Fruit fly (Drosophila melanogaster): ENCODE results near the gene Gr98c.

Gr98c gene

dm6 chr3R:27582634-27583181, 38.5 kb downstream of the Gr98c start, which contains the start of gene pins:
pins (plus strand) TSS chr3R:27582840.
- TF ChIP-seq sv (GFP tag; optimal IDR thresholded peaks at IDR 0.05) (no peak), lola (GFP tag; optimal IDR thresholded peaks at IDR 0.05) (no peak), ey (GFP tag; optimal IDR thresholded peaks at IDR 0.05) (no peak), Hr83 (GFP tag; optimal IDR thresholded peaks at IDR 0.05; ENCODE audit: poor library complexity, severe bottlenecking) (no peak), Jra (GFP tag; optimal IDR thresholded peaks at IDR 0.05) (no peak), sage (GFP tag; optimal IDR thresholded peaks at IDR 0.05) (no peak), Dfd (GFP tag; optimal IDR thresholded peaks at IDR 0.05) (no peak), dmrt93B (GFP tag; optimal IDR thresholded peaks at IDR 0.05) (no peak)

- no peak for TF ChIP-seq dsf (GFP tag; optimal IDR thresholded peaks at IDR 0.05; ENCODE audit: borderline replicate concordance)
- no peak for TF ChIP-seq Jra (GFP tag; optimal IDR thresholded peaks at IDR 0.05)
- no peak for TF ChIP-seq Hr83 (GFP tag; optimal IDR thresholded peaks at IDR 0.05; ENCODE audit: poor library complexity, severe bottlenecking)
- TF ChIP-seq CG32264 (GFP tag; optimal IDR thresholded peaks at IDR 0.05) = no peak
- peak; percentile 35 for TF ChIP-seq sage (GFP tag; optimal IDR thresholded peaks at IDR 0.05)
- peak; percentile 52 for TF ChIP-seq ey (GFP tag; optimal IDR thresholded peaks at IDR 0.05)
- no peak for TF ChIP-seq tai (GFP tag; optimal IDR thresholded peaks at IDR 0.05)
- TF ChIP-seq jim (GFP tag; optimal IDR thresholded peaks at IDR 0.05) = no peak
- no peak for TF ChIP-seq GATAd (GFP tag; optimal IDR thresholded peaks at IDR 0.05)
- TF ChIP-seq HLH106 (tag; optimal IDR thresholded peaks at IDR 0.05) = peak; percentile 67
- no peak for TF ChIP-seq dmrt93B (GFP tag; optimal IDR thresholded peaks at IDR 0.05)
- TF ChIP-seq Hnf4 (GFP tag; optimal IDR thresholded peaks at IDR 0.05) = no peak
- no peak for TF ChIP-seq N (GFP tag; optimal IDR thresholded peaks at IDR 0.05)
- TF ChIP-seq CG9705 (GFP tag; optimal IDR thresholded peaks at IDR 0.05) = peak; percentile 27
- TF ChIP-seq Rel (GFP tag; optimal IDR thresholded peaks at IDR 0.05) = no peak
- peak; percentile 6 for TF ChIP-seq Rel (tag; optimal IDR thresholded peaks at IDR 0.05)
- no peak for TF ChIP-seq pan (optimal IDR thresholded peaks at IDR 0.05)
- TF ChIP-seq Hr78 (GFP tag; optimal IDR thresholded peaks at IDR 0.05) = no peak
- no peak for TF ChIP-seq lola (GFP tag; optimal IDR thresholded peaks at IDR 0.05)
- no peak for TF ChIP-seq CrebA (GFP tag; optimal IDR thresholded peaks at IDR 0.05; ENCODE audit: borderline replicate concordance)
- no peak for TF ChIP-seq Dif (GFP tag; optimal IDR thresholded peaks at IDR 0.05; ENCODE audit: partially characterized antibody)
- TF ChIP-seq Dfd (GFP tag; optimal IDR thresholded peaks at IDR 0.05) = no peak
- TF ChIP-seq dl (GFP tag; optimal IDR thresholded peaks at IDR 0.05; ENCODE audit: insufficient read depth in 1 of 2, partially characterized antibody in 2 of 2) = no peak
- no peak for TF ChIP-seq Vsx2 (GFP tag; optimal IDR thresholded peaks at IDR 0.05; ENCODE audit: partially characterized antibody)
- no peak for TF ChIP-seq Abd-B (GFP tag; optimal IDR thresholded peaks at IDR 0.05)
- peak; percentile 60 for TF ChIP-seq fru (GFP tag; optimal IDR thresholded peaks at IDR 0.05)
- TF ChIP-seq woc (GFP tag; optimal IDR thresholded peaks at IDR 0.05) = peak; percentile 47
- peak; percentile 69 for TF ChIP-seq Sp1 (GFP tag; optimal IDR thresholded peaks at IDR 0.05)
- peak in 1 of 2 experiments; percentile 65 for TF ChIP-seq foxo (GFP tag; optimal IDR thresholded peaks at IDR 0.05)
- TF ChIP-seq OdsH (GFP tag; optimal IDR thresholded peaks at IDR 0.05) = peak; percentile 43
- no peak for TF ChIP-seq sv (GFP tag; optimal IDR thresholded peaks at IDR 0.05)
- TF ChIP-seq Mio (GFP tag; optimal IDR thresholded peaks at IDR 0.05) = no peak
- TF ChIP-seq psq (GFP tag; optimal IDR thresholded peaks at IDR 0.05) = peak; percentile 71
- no peak for TF ChIP-seq usp (GFP tag; optimal IDR thresholded peaks at IDR 0.05)
- no peak for TF ChIP-seq brk (GFP tag; optimal IDR thresholded peaks at IDR 0.05)
- TF ChIP-seq Myc (optimal IDR thresholded peaks at IDR 0.05) = no peak
- no peak for TF ChIP-seq rgr (GFP tag; optimal IDR thresholded peaks at IDR 0.05)
- peak; percentile 53 for TF ChIP-seq h (GFP tag; optimal IDR thresholded peaks at IDR 0.05)
- TF ChIP-seq br (GFP tag; optimal IDR thresholded peaks at IDR 0.05) = peak; percentile 66
These were observed 48.9 kb downstream of the Gr98c start for dm6 chr3R:27593174-27593573.
